Worm (Caenorhabditis elegans): ENCODE data around the gene srx-136.
A peak's percentile ranks its signal among the peaks of the same experiment; 100 is the strongest.

The srx-136 gene

DNA sequence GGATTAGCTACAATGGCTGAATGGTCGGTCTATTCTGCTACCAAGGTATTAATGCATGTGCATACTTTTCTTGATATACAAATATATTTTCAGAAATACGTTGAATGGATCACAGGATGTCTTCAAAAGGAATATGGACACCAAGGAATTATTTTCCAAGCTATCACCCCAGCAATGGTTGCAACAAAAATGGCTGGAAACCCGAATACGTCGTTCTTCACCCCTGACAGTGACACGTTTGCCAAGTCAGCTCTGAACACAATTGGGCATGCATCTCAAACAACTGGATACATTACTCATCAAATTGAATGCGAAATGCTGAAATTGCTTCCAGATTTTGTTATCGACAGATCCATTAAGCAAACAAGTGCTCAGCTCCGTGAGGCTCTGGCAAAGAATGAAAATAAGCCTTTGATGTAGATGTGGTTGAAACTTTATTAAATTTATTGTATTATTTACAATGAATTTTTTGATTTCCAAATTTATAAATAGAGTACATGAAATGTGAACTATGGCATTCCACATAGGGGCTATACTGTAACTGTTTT lies 50.4 kb downstream of the srx-136 start (continued):
- no peak for TF ChIP-seq lim-7 (GFP tag; IDR thresholded peaks at IDR 0.05)
- no peak for TF ChIP-seq nhr-6 (tag; optimal IDR thresholded peaks at IDR 0.05)
- TF ChIP-seq ztf-7 (tag; optimal IDR thresholded peaks at IDR 0.05) = no peak
- TF ChIP-seq nhr-48 (tag; optimal IDR thresholded peaks at IDR 0.05) = no peak
- no peak for TF ChIP-seq vab-7 (GFP tag; IDR thresholded peaks at IDR 0.05)
- peak; percentile 56 for TF ChIP-seq dmd-6 (GFP tag; IDR thresholded peaks at IDR 0.05)
- no peak for TF ChIP-seq attf-4 (tag; optimal IDR thresholded peaks at IDR 0.05)
- peak; percentile 28 for TF ChIP-seq dve-1 (tag; optimal IDR thresholded peaks at IDR 0.05; ENCODE audit: insufficient read depth)
- peak; percentile 79; the same call in 1 of the 2 replicates for TF ChIP-seq D1046.2 (GFP tag; IDR thresholded peaks at IDR 0.05)
- no peak for TF ChIP-seq jun-1 (tag; optimal IDR thresholded peaks at IDR 0.05)
- no peak for TF ChIP-seq ceh-62 (tag; optimal IDR thresholded peaks at IDR 0.05)
- peak in 1 of 2 experiments; percentile 39 for TF ChIP-seq hif-1 (tag; optimal IDR thresholded peaks at IDR 0.05)
- TF ChIP-seq zip-11 (GFP tag; IDR thresholded peaks at IDR 0.05) = no peak
- TF ChIP-seq unc-130 (GFP tag; optimal IDR thresholded peaks at IDR 0.05) = no peak
- TF ChIP-seq nhr-77 (tag; optimal IDR thresholded peaks at IDR 0.05) = peak; percentile 89
- TF ChIP-seq mxl-2 (GFP tag; conservative IDR thresholded peaks at IDR 0.05) = no peak
- peak; percentile 4 for TF ChIP-seq hlh-30 (tag; optimal IDR thresholded peaks at IDR 0.05; ENCODE audit: insufficient read depth)
- no peak for TF ChIP-seq zag-1 (tag; optimal IDR thresholded peaks at IDR 0.05)
- TF ChIP-seq lin-29 (GFP tag; IDR thresholded peaks at IDR 0.05) = no peak
- TF ChIP-seq aly-2 (tag; optimal IDR thresholded peaks at IDR 0.05) = no peak
- no peak for TF ChIP-seq saeg-2 (GFP tag; IDR thresholded peaks at IDR 0.05)
- TF ChIP-seq gei-8 (GFP tag; optimal IDR thresholded peaks at IDR 0.05) = no peak
- TF ChIP-seq fos-1 (tag; optimal IDR thresholded peaks at IDR 0.05) = no peak
- TF ChIP-seq ceh-82 (tag; optimal IDR thresholded peaks at IDR 0.05) = no peak
- TF ChIP-seq nhr-111 (GFP tag; optimal IDR thresholded peaks at IDR 0.05) = no peak
- peak; percentile 34; the same call in 1 of the 2 replicates for TF ChIP-seq madf-9 (GFP tag; conservative IDR thresholded peaks at IDR 0.05)
- no peak for TF ChIP-seq ceh-32 (tag; optimal IDR thresholded peaks at IDR 0.05; ENCODE audit: poor library complexity)
- TF ChIP-seq mdl-1 (tag; optimal IDR thresholded peaks at IDR 0.05) = peak in 1 of 2 experiments; percentile 22
- TF ChIP-seq T26A8.4 (GFP tag; IDR thresholded peaks at IDR 0.05) = peak; percentile 90
- peak; percentile 69; the same call in 1 of the 2 replicates for TF ChIP-seq mdt-29 (GFP tag; IDR thresholded peaks at IDR 0.05)
- no peak for TF ChIP-seq set-16 (GFP tag; IDR thresholded peaks at IDR 0.05)
- no peak for TF ChIP-seq egl-27 (tag; optimal IDR thresholded peaks at IDR 0.05)

ce11 chrV:13908120-13908915 lies 51.1 kb downstream of the srx-136 start:
- TF ChIP-seq aha-1 (tag) (peak; percentile 72), T26A8.4 (GFP tag; IDR thresholded peaks at IDR 0.05) (peak; percentile 7), lin-1 (GFP tag; IDR thresholded peaks at IDR 0.05) (0 out of 2 replicates have a peak, but pooled peaks have one; percentile 6), sdz-12 (GFP tag; optimal IDR thresholded peaks at IDR 0.05) (peak; percentile 60), zfp-2 (tag; optimal IDR thresholded peaks at IDR 0.05) (no peak), ceh-44 (GFP tag; IDR thresholded peaks at IDR 0.05) (no peak), hif-1 (tag; optimal IDR thresholded peaks at IDR 0.05) (peak in 1 of 2 experiments; percentile 18), daf-16 (GFP tag; optimal IDR thresholded peaks at IDR 0.05) (no peak), daf-16 (tag; optimal IDR thresholded peaks at IDR 0.05) (peak; percentile 3), Y48G9A.11 (GFP tag; IDR thresholded peaks at IDR 0.05) (0 out of 2 replicates have a peak, but pooled peaks have one; percentile 24), mes-2 (tag; optimal IDR thresholded peaks at IDR 0.05; ENCODE audit: poor library complexity, severe bottlenecking) (peak; percentile 29), T20F7.1 (GFP tag; optimal IDR thresholded peaks at IDR 0.05) (peak; percentile 31), dve-1 (tag; optimal IDR thresholded peaks at IDR 0.05; ENCODE audit: insufficient read depth) (no peak), snpc-1.2 (GFP tag; IDR thresholded peaks at IDR 0.05) (0 out of 2 replicates have a peak, but pooled peaks have one; percentile 6)
